Worm (Caenorhabditis elegans) whole organism, late embryonic: Measurements from ENCODE around the gene clec-24.

Experiments
- F13H6.1 ChIP-seq: sonication (generic microtip); optimal IDR thresholded peaks from 2 replicates; lab custom pipeline; 2016; ENCODE audit warnings: missing genetic modification characterization, missing compliant biosample characterization
- ahr-1 ChIP-seq: sonication (generic microtip); optimal IDR thresholded peaks from 2 replicates; lab custom pipeline; 2016; ENCODE audit warnings: missing genetic modification characterization, missing compliant biosample characterization
- ceh-22 ChIP-seq: sonication (generic microtip); optimal IDR thresholded peaks from 2 replicates; lab custom pipeline; 2017; ENCODE audit warnings: missing biosample characterization, missing genetic modification characterization
- elt-2 ChIP-seq: sonication (generic microtip); optimal IDR thresholded peaks from 2 replicates; lab custom pipeline; 2016; ENCODE audit warnings: missing genetic modification reagents, missing genetic modification characterization, missing compliant biosample characterization
- fkh-10 ChIP-seq: fragments of 150-350 bp; optimal IDR thresholded peaks from 2 replicates; lab custom pipeline; 2014; ENCODE audit warnings: missing biosample characterization, missing genetic modification reagents, missing genetic modification characterization
- mec-3 ChIP-seq: sonication (generic microtip); optimal IDR thresholded peaks from 2 replicates; lab custom pipeline; 2016; ENCODE audit warnings: borderline replicate concordance, missing genetic modification characterization, missing compliant biosample characterization
- ttx-3 ChIP-seq: sonication (generic microtip); optimal IDR thresholded peaks from 2 replicates; lab custom pipeline; 2016; ENCODE audit warnings: missing genetic modification reagents, missing genetic modification characterization, missing compliant biosample characterization

ce11 chrV:16827485-16827884 lies 34.3 kb upstream of the clec-24 start, which contains the start of gene srh-216:
- no peak for TF ChIP-seq ahr-1
- no peak for TF ChIP-seq elt-2 (tag; lab: Kevin White, UChicago)
- TF ChIP-seq F13H6.1 (tag; lab: Kevin White, UChicago), result no peak
- TF ChIP-seq ceh-22 (tag; lab: Kevin White, UChicago), result no peak
- no peak for TF ChIP-seq fkh-10 (GFP tag; lab: Kevin White, UChicago)
- no peak for TF ChIP-seq ttx-3 (tag; lab: Kevin White, UChicago)
- no peak for TF ChIP-seq mec-3 (tag; lab: Kevin White, UChicago)
